Worm (Caenorhabditis elegans) whole organism, L1 larva: Measurements from ENCODE around the gene T09F3.4.

Experiments
- F16B12.6 ChIP-seq: fragments of 150-350 bp; optimal IDR thresholded peaks from 2 replicates; lab custom pipeline; 2014; ENCODE audit warnings: missing biosample characterization, missing genetic modification characterization
- Y116A8C.19 ChIP-seq: sonication (generic microtip); optimal IDR thresholded peaks from 2 replicates; lab custom pipeline; 2016; ENCODE audit warnings: missing compliant biosample characterization, missing genetic modification characterization, borderline replicate concordance
- alr-1 ChIP-seq: fragments of 200-800 bp; sonication (Bioruptor generic); optimal IDR thresholded peaks from 2 replicates; lab custom pipeline; 2018; ENCODE audit warnings: borderline replicate concordance, mild to moderate bottlenecking, missing genetic modification characterization, missing compliant biosample characterization
- aly-2 ChIP-seq: fragments of 150-350 bp; optimal IDR thresholded peaks from 2 replicates; lab custom pipeline; 2014; ENCODE audit warnings: missing biosample characterization, missing genetic modification characterization
- ama-1 ChIP-seq: fragments of 150-350 bp; optimal IDR thresholded peaks from 2 replicates; lab custom pipeline; 2014
- blmp-1 ChIP-seq: fragments of 150-350 bp; optimal IDR thresholded peaks from 2 replicates; lab custom pipeline; 2014; ENCODE audit warnings: missing biosample characterization, missing genetic modification characterization
- ceh-82 ChIP-seq, 3 experiments: fragments of 150-350 bp in 1 of 3; sonication (generic microtip) in 2 of 3; optimal IDR thresholded peaks; 2 replicates each; lab custom pipeline; 2014 to 2017; ENCODE audit warnings: missing biosample characterization in 3 of 3, missing genetic modification characterization in 3 of 3
- ceh-88 ChIP-seq: fragments of 200-800 bp; sonication (Bioruptor generic); IDR thresholded peaks from 2 replicates; pipeline ENCODE4 v1.3.6; 2022; ENCODE audit warnings: missing genetic modification characterization, missing compliant biosample characterization
- ceh-90 ChIP-seq: sonication (generic microtip); optimal IDR thresholded peaks from 2 replicates; lab custom pipeline; 2016; ENCODE audit warnings: missing genetic modification characterization, missing compliant biosample characterization
- dpl-1 ChIP-seq, 3 experiments: fragments of 150-350 bp in 2 of 3; sonication (generic microtip) in 1 of 3; optimal IDR thresholded peaks; 2 replicates each; lab custom pipeline; 2014 to 2017; ENCODE audit warnings: missing biosample characterization in 3 of 3, missing genetic modification characterization in 3 of 3, missing genetic modification reagents in 3 of 3
- dsc-1 ChIP-seq: sonication (generic microtip); optimal IDR thresholded peaks from 2 replicates; lab custom pipeline; 2016; ENCODE audit warnings: mild to moderate bottlenecking, missing genetic modification characterization, missing compliant biosample characterization
- efl-3 ChIP-seq: fragments of 200-800 bp; sonication (Bioruptor generic); optimal IDR thresholded peaks from 2 replicates; lab custom pipeline; 2018; ENCODE audit warnings: mild to moderate bottlenecking, missing genetic modification characterization, missing compliant biosample characterization
- egl-13 ChIP-seq: sonication (generic microtip); optimal IDR thresholded peaks from 2 replicates; lab custom pipeline; 2016; ENCODE audit warnings: missing genotype, missing genetic modification reagents, missing genetic modification characterization, missing compliant biosample characterization
- ets-5 ChIP-seq: fragments of 200-800 bp; sonication (Bioruptor generic); IDR thresholded peaks from 2 replicates; pipeline ENCODE4 v1.3.6; 2022; ENCODE audit warnings: missing genetic modification characterization, missing compliant biosample characterization
- fkh-10 ChIP-seq: sonication (generic microtip); optimal IDR thresholded peaks from 2 replicates; lab custom pipeline; 2017; ENCODE audit warnings: missing biosample characterization, missing genetic modification reagents, missing genetic modification characterization
- fkh-4 ChIP-seq: sonication (generic microtip); optimal IDR thresholded peaks from 2 replicates; lab custom pipeline; 2016; ENCODE audit warnings: missing compliant biosample characterization, missing genetic modification characterization, borderline replicate concordance
- fkh-8 ChIP-seq: sonication (generic microtip); optimal IDR thresholded peaks from 2 replicates; lab custom pipeline; 2016; ENCODE audit warnings: mild to moderate bottlenecking, missing genetic modification characterization, missing compliant biosample characterization
- fos-1 ChIP-seq: fragments of 150-350 bp; optimal IDR thresholded peaks from 2 replicates; lab custom pipeline; 2014; ENCODE audit warnings: missing biosample characterization, missing genetic modification characterization
- grh-1 ChIP-seq: fragments of 200-800 bp; sonication (Bioruptor generic); IDR thresholded peaks from 2 replicates; pipeline ENCODE4 v1.3.6; 2022; ENCODE audit warnings: missing genetic modification reagents, missing genetic modification characterization, missing compliant biosample characterization
- hlh-17 ChIP-seq: fragments of 200-800 bp; sonication (Bioruptor generic); optimal IDR thresholded peaks from 2 replicates; lab custom pipeline; 2018; ENCODE audit warnings: missing genetic modification characterization, mild to moderate bottlenecking, missing compliant biosample characterization, moderate library complexity, borderline replicate concordance
- hpl-2 ChIP-seq: fragments of 150-350 bp; optimal IDR thresholded peaks from 2 replicates; lab custom pipeline; 2014; ENCODE audit warnings: missing biosample characterization, missing genetic modification reagents, missing genetic modification characterization
- irx-1 ChIP-seq: sonication (generic microtip); optimal IDR thresholded peaks from 2 replicates; lab custom pipeline; 2016; ENCODE audit warnings: missing genetic modification characterization, missing compliant biosample characterization
- jun-1 ChIP-seq: fragments of 150-350 bp; optimal IDR thresholded peaks from 2 replicates; lab custom pipeline; 2014; ENCODE audit warnings: missing biosample characterization, missing genetic modification reagents, missing genetic modification characterization
- lin-13 ChIP-seq: fragments of 150-350 bp; optimal IDR thresholded peaks from 2 replicates; lab custom pipeline; 2014; ENCODE audit warnings: missing biosample characterization, missing genetic modification reagents, missing genetic modification characterization
- lin-15B ChIP-seq: fragments of 150-350 bp; sonication (generic microtip); optimal IDR thresholded peaks from 3 replicates; lab custom pipeline; 2014; ENCODE audit warnings: missing biosample characterization, missing genetic modification characterization
- lir-3 ChIP-seq: sonication (generic microtip); optimal IDR thresholded peaks from 2 replicates; lab custom pipeline; 2016; ENCODE audit warnings: mild to moderate bottlenecking, missing genetic modification characterization, moderate library complexity, missing compliant biosample characterization; ENCODE audit not compliant: poor library complexity
- mab-9 ChIP-seq: fragments of 200-800 bp; sonication (Bioruptor generic); IDR thresholded peaks from 2 replicates; pipeline ENCODE4 v1.3.6; 2022; ENCODE audit warnings: missing genetic modification reagents, missing genetic modification characterization, missing compliant biosample characterization
- mdl-1 ChIP-seq, 2 experiments: fragments of 150-350 bp; optimal IDR thresholded peaks; 2 replicates each; lab custom pipeline; 2014 to 2017; ENCODE audit warnings: missing biosample characterization in 2 of 2, missing genetic modification characterization in 2 of 2, inconsistent platforms in 1 of 2
- mep-1 ChIP-seq: fragments of 150-350 bp; optimal IDR thresholded peaks from 2 replicates; lab custom pipeline; 2014; ENCODE audit warnings: missing biosample characterization, missing genetic modification characterization
- nhr-11 ChIP-seq: fragments of 150-350 bp; optimal IDR thresholded peaks from 2 replicates; lab custom pipeline; 2014; ENCODE audit warnings: missing biosample characterization, missing genetic modification characterization
- nhr-12 ChIP-seq: sonication (generic microtip); optimal IDR thresholded peaks from 2 replicates; lab custom pipeline; 2017; ENCODE audit warnings: missing biosample characterization, missing genetic modification characterization
- nhr-19 ChIP-seq: fragments of 200-800 bp; sonication (Bioruptor generic); conservative IDR thresholded peaks from 2 replicates; pipeline ENCODE4 v1.3.6; 2022; ENCODE audit warnings: missing genetic modification characterization, missing compliant biosample characterization
- nhr-28 ChIP-seq: fragments of 150-350 bp; optimal IDR thresholded peaks from 2 replicates; lab custom pipeline; 2014; ENCODE audit warnings: missing biosample characterization, missing genetic modification characterization
- nhr-47 ChIP-seq: sonication (generic microtip); optimal IDR thresholded peaks from 2 replicates; lab custom pipeline; 2016; ENCODE audit warnings: mild to moderate bottlenecking, missing genetic modification characterization, moderate library complexity, missing compliant biosample characterization
- nhr-76 ChIP-seq: sonication (generic microtip); optimal IDR thresholded peaks from 2 replicates; lab custom pipeline; 2017; ENCODE audit warnings: missing biosample characterization, missing genetic modification characterization
- nhr-77 ChIP-seq: fragments of 150-350 bp; optimal IDR thresholded peaks from 2 replicates; lab custom pipeline; 2014; ENCODE audit warnings: missing biosample characterization, missing genetic modification characterization
- nhr-85 ChIP-seq: sonication (generic microtip); peaks from one replicate; lab custom pipeline; 2016; ENCODE audit warnings: missing genetic modification characterization, inconsistent platforms, missing compliant biosample characterization
- pag-3 ChIP-seq: sonication (generic microtip); optimal IDR thresholded peaks from 2 replicates; lab custom pipeline; 2017; ENCODE audit warnings: missing genetic modification characterization, mild to moderate bottlenecking, missing compliant biosample characterization, antibody characterized with exemption, borderline replicate concordance; ENCODE audit not compliant: insufficient read depth
- pax-3 ChIP-seq: fragments of 200-800 bp; sonication (Bioruptor generic); optimal IDR thresholded peaks from 2 replicates; lab custom pipeline; 2018; ENCODE audit warnings: mild to moderate bottlenecking, missing genetic modification characterization, moderate library complexity, missing compliant biosample characterization
- sox-4 ChIP-seq: sonication (generic microtip); optimal IDR thresholded peaks from 2 replicates; lab custom pipeline; 2016; ENCODE audit warnings: missing genetic modification characterization, missing compliant biosample characterization
- swsn-7 ChIP-seq: sonication (generic microtip); optimal IDR thresholded peaks from 2 replicates; lab custom pipeline; 2016; ENCODE audit warnings: missing genetic modification characterization, missing compliant biosample characterization
- tbx-2 ChIP-seq: sonication (generic microtip); optimal IDR thresholded peaks from 2 replicates; lab custom pipeline; 2016; ENCODE audit warnings: missing genetic modification characterization, missing compliant biosample characterization
- unc-130 ChIP-seq: fragments of 150-350 bp; optimal IDR thresholded peaks from 2 replicates; lab custom pipeline; 2017; ENCODE audit warnings: missing biosample characterization, missing genetic modification characterization, inconsistent platforms
- unc-98 ChIP-seq: fragments of 200-800 bp; sonication (Bioruptor generic); IDR thresholded peaks from 2 replicates; pipeline ENCODE4 v1.3.6; 2022; ENCODE audit warnings: missing genetic modification characterization, missing compliant biosample characterization
- vab-15 ChIP-seq: sonication (generic microtip); optimal IDR thresholded peaks from 2 replicates; lab custom pipeline; 2017; ENCODE audit warnings: missing genotype, mild to moderate bottlenecking, missing genetic modification characterization, missing compliant biosample characterization
- xbp-1 ChIP-seq: sonication (generic microtip); optimal IDR thresholded peaks from 2 replicates; lab custom pipeline; 2016; ENCODE audit warnings: missing genetic modification characterization, missing compliant biosample characterization
- zag-1 ChIP-seq: fragments of 150-350 bp; optimal IDR thresholded peaks from 2 replicates; lab custom pipeline; 2014; ENCODE audit warnings: missing biosample characterization, missing genetic modification characterization
- zip-4 ChIP-seq: fragments of 200-800 bp; sonication (Bioruptor generic); optimal IDR thresholded peaks from 2 replicates; lab custom pipeline; 2018; ENCODE audit warnings: mild to moderate bottlenecking, missing genetic modification characterization, moderate library complexity, missing compliant biosample characterization
- ztf-11 ChIP-seq, 2 experiments: sonication (generic microtip); optimal IDR thresholded peaks; 2 replicates each; lab custom pipeline; 2016 to 2017; ENCODE audit warnings: missing genetic modification characterization in 2 of 2, missing biosample characterization in 1 of 2, missing compliant biosample characterization in 1 of 2
- ztf-4 ChIP-seq: fragments of 150-350 bp; optimal IDR thresholded peaks from 2 replicates; lab custom pipeline; 2014; ENCODE audit warnings: missing biosample characterization, missing genetic modification characterization

T09F3.4 gene

DNA sequence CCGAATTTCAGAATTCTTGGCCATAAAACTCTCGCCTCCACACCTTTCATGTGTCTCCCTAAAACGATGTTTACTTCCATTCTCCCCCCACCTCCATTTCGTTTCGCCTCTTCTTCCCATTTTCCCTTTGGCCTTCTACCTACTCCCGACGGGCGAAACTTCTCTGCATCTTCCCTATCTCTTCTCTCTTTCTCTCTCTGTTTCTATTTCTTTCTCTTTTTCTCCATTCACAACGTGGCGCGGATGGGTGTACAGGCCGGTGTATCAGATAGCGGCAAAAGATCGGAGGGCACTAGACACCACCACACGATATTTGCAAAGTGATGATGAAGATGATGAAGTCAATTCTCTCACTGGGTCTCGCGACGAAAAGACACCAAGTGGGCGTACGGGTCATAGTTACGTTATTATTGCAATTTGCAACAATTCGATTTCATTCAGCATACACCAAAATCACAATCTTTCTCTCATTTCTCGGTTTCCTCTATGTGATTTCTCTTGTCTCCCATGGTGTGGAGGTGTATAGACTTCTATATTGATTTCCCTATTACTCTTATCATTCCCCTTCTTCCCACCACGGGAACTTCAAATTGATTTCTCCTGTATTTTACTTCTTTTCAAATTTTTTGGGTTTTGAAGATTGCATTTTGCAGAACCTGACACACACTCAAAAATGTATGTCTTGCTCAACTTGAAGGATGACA lies 10.7 kb upstream of the T09F3.4 start, which contains the start of gene ztf-27 (continued):
- no peak for TF ChIP-seq mab-9 (GFP tag; lab: Robert Waterston, UW)
- no peak for TF ChIP-seq grh-1 (GFP tag; lab: Robert Waterston, UW)
- TF ChIP-seq egl-13, result no peak
- TF ChIP-seq ztf-11 (tag; optimal IDR thresholded peaks at IDR 0.05; lab: Kevin White, UChicago), result no peak
- no peak for TF ChIP-seq lin-15B (tag; lab: Kevin White, UChicago)
- peak; percentile 55 for TF ChIP-seq mep-1 (tag; lab: Kevin White, UChicago)
- TF ChIP-seq ets-5 (GFP tag; lab: Robert Waterston, UW), result no peak
- peak; percentile 37 for TF ChIP-seq nhr-19
- TF ChIP-seq fkh-8 (tag; lab: Kevin White, UChicago), result no peak
- TF ChIP-seq efl-3 (GFP tag; lab: Kevin White, UChicago), result no peak
- peak; percentile 28 for TF ChIP-seq jun-1 (tag; lab: Kevin White, UChicago)
- peak; percentile 1 for TF ChIP-seq xbp-1 (tag; lab: Kevin White, UChicago)
- TF ChIP-seq ceh-88 (GFP tag; lab: Robert Waterston, UW), result no peak
- TF ChIP-seq ceh-82 (tag; optimal IDR thresholded peaks at IDR 0.05; lab: Kevin White, UChicago), result no peak
- TF ChIP-seq tbx-2, result no peak
- no peak for TF ChIP-seq ama-1 (lab: Kevin White, UChicago)
- no peak for TF ChIP-seq hlh-17
- no peak for TF ChIP-seq alr-1
- peak; percentile 18 for TF ChIP-seq lir-3 (tag; lab: Kevin White, UChicago)
- no peak for TF ChIP-seq irx-1 (tag; lab: Kevin White, UChicago)
- TF ChIP-seq fos-1 (tag; lab: Kevin White, UChicago), result no peak
- TF ChIP-seq nhr-85 (tag; lab: Kevin White, UChicago), result peak; percentile 88
- TF ChIP-seq hpl-2, result no peak
- peak in 1 of 2 experiments; percentile 56 for TF ChIP-seq mdl-1 (tag; optimal IDR thresholded peaks at IDR 0.05; lab: Kevin White, UChicago)
- TF ChIP-seq nhr-76 (tag; lab: Kevin White, UChicago), result no peak
- TF ChIP-seq ztf-4, result no peak
- TF ChIP-seq zag-1 (tag; lab: Kevin White, UChicago), result no peak
- TF ChIP-seq lin-13 (GFP tag; lab: Kevin White, UChicago), result no peak
- no peak for TF ChIP-seq nhr-11
- no peak for TF ChIP-seq dpl-1 (GFP tag; optimal IDR thresholded peaks at IDR 0.05; lab: Kevin White, UChicago)
- TF ChIP-seq F16B12.6 (tag; lab: Kevin White, UChicago), result no peak
- no peak for TF ChIP-seq nhr-77 (tag; lab: Kevin White, UChicago)
- TF ChIP-seq, all 84 proteins: peak for 21

DNA sequence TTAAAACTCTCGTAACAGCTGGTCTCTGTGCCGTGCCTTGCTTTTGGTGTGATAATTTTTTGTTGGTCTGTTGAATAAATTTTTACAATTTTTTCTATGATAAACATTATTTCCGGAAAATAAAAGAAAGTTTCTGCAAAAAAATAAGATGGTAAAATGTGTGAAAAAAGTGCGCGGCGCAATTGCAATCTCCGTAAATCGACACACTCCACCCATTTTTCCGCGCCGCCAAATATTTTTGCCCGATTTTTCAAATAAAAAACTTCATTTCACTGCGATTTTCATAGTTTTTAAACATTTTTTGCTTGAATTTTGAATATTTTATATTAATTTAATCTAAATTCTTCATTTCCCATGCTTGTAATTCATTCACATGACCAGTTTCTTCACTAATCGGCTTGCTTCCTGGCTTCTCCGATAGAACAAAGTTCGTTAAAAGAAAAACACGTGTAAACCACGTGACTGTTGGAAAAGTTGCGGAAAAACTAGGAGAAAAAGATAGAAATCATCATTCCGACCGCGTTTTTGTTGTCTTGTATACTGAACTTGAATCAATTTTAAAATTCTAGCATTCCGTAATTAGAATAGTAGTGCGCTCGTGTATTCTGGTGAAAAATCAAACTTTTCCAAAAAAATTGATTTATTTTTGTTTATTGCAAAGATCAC lies 7.3 kb upstream of the T09F3.4 start:
- TF ChIP-seq blmp-1 (peak; percentile 56), grh-1 (GFP tag; lab: Robert Waterston, UW) (peak; percentile 57; the same call in 1 of the 2 replicates), pag-3 (tag; lab: Kevin White, UChicago) (no peak), dpl-1 (GFP tag; optimal IDR thresholded peaks at IDR 0.05; lab: Kevin White, UChicago) (peak; percentile 55 to 72 (median 69)), aly-2 (tag; lab: Kevin White, UChicago) (no peak), pax-3 (tag; lab: Kevin White, UChicago) (peak; percentile 54), fos-1 (tag; lab: Kevin White, UChicago) (no peak), dsc-1 (peak; percentile 73), fkh-10 (GFP tag; lab: Kevin White, UChicago) (no peak), hlh-17 (no peak), vab-15 (tag; lab: Kevin White, UChicago) (no peak), mdl-1 (tag; optimal IDR thresholded peaks at IDR 0.05; lab: Kevin White, UChicago) (peak in 1 of 2 experiments; percentile 44), nhr-85 (tag; lab: Kevin White, UChicago) (peak; percentile 93), nhr-12 (tag; lab: Kevin White, UChicago) (no peak), Y116A8C.19 (tag; lab: Kevin White, UChicago) (no peak), fkh-4 (no peak), ceh-90 (tag; lab: Kevin White, UChicago) (no peak), alr-1 (no peak), swsn-7 (peak; percentile 80), nhr-28 (tag; lab: Kevin White, UChicago) (no peak), sox-4 (tag; lab: Kevin White, UChicago) (no peak), zip-4 (GFP tag; lab: Kevin White, UChicago) (peak; percentile 19), nhr-47 (tag; lab: Kevin White, UChicago) (peak; percentile 80), unc-98 (GFP tag; lab: Robert Waterston, UW) (no peak), unc-130 (tag; lab: Kevin White, UChicago) (peak; percentile 46)
